Fruit fly (Drosophila melanogaster): ENCODE measurements around the gene CG32277.

CG32277 gene

dm6 chr3L:3222643-3223389 is 17.6 kb upstream of the CG32277 start, which contains the start of the genes RpL28 and eIF1 (continued):
- TF ChIP-seq CG3407 (GFP tag; optimal IDR thresholded peaks at IDR 0.05), result peak; percentile 92
- peak; percentile 51 for TF ChIP-seq nerfin-2 (GFP tag; IDR thresholded peaks at IDR 0.05; ENCODE audit: partially characterized antibody)
- TF ChIP-seq CG31224 (GFP tag; IDR thresholded peaks at IDR 0.05), result peak; percentile 76
- TF ChIP-seq CG17829 (tag; optimal IDR thresholded peaks at IDR 0.05), result peak; percentile 85
- peak; percentile 87 for TF ChIP-seq CG11247 (GFP tag; IDR thresholded peaks at IDR 0.05)
- peak; percentile 49 for TF ChIP-seq CG15479 (GFP tag; optimal IDR thresholded peaks at IDR 0.05)
- TF ChIP-seq otp (GFP tag; IDR thresholded peaks at IDR 0.05), result peak; percentile 94
- TF ChIP-seq CG32767 (GFP tag; IDR thresholded peaks at IDR 0.05), result peak; percentile 57; the same call in 1 of the 2 replicates
- peak; percentile 92 for TF ChIP-seq repo (GFP tag; optimal IDR thresholded peaks at IDR 0.05)
- peak; percentile 77 for TF ChIP-seq CG12299 (tag; optimal IDR thresholded peaks at IDR 0.05)
- TF ChIP-seq HmgD (GFP tag; optimal IDR thresholded peaks at IDR 0.05), result peak; percentile 87
- TF ChIP-seq CG1602 (GFP tag; optimal IDR thresholded peaks at IDR 0.05), result peak; percentile 78
- TF ChIP-seq Usf (GFP tag; optimal IDR thresholded peaks at IDR 0.05), result peak; percentile 90
- TF ChIP-seq lov (optimal IDR thresholded peaks at IDR 0.05), result no peak
- peak; percentile 95 for TF ChIP-seq lov (GFP tag; IDR thresholded peaks at IDR 0.05)
- peak; percentile 92 for TF ChIP-seq HLH54F (GFP tag; optimal IDR thresholded peaks at IDR 0.05)
- TF ChIP-seq Fer3 (tag; optimal IDR thresholded peaks at IDR 0.05), result peak; percentile 90
- peak; percentile 91 for TF ChIP-seq vvl (GFP tag; IDR thresholded peaks at IDR 0.05)
- peak; percentile 74 for TF ChIP-seq Nf-YA (GFP tag; IDR thresholded peaks at IDR 0.05)
- TF ChIP-seq CrebB (tag; optimal IDR thresholded peaks at IDR 0.05), result peak; percentile 90
- no peak for TF ChIP-seq dmrt99B (tag; optimal IDR thresholded peaks at IDR 0.05)
- TF ChIP-seq CG1603 (tag; optimal IDR thresholded peaks at IDR 0.05), result peak; percentile 91
- peak; percentile 81 for TF ChIP-seq Doc3 (GFP tag; IDR thresholded peaks at IDR 0.05; ENCODE audit: partially characterized antibody)
- no peak; the same call in 1 of the 2 replicates for TF ChIP-seq Ravus (GFP tag; IDR thresholded peaks at IDR 0.05)
- peak; percentile 81 for TF ChIP-seq CG12744 (GFP tag; optimal IDR thresholded peaks at IDR 0.05)
- peak; percentile 90 for TF ChIP-seq Atf3 (GFP tag; optimal IDR thresholded peaks at IDR 0.05)
- no peak for TF ChIP-seq fru (optimal IDR thresholded peaks at IDR 0.05)
- TF ChIP-seq CG1529 (GFP tag; optimal IDR thresholded peaks at IDR 0.05), result peak; percentile 89
- peak; percentile 87 for TF ChIP-seq Dll (GFP tag; IDR thresholded peaks at IDR 0.05; ENCODE audit: partially characterized antibody)
- TF ChIP-seq CG12104 (GFP tag; optimal IDR thresholded peaks at IDR 0.05), result peak; percentile 96
- peak; percentile 77 for TF ChIP-seq ttk (GFP tag; IDR thresholded peaks at IDR 0.05)
- no peak for TF ChIP-seq Lim3 (GFP tag; IDR thresholded peaks at IDR 0.05)
- peak; percentile 81 for TF ChIP-seq Atf-2 (GFP tag; optimal IDR thresholded peaks at IDR 0.05)
- peak; percentile 84 for TF ChIP-seq CG13894 (tag; optimal IDR thresholded peaks at IDR 0.05)
- TF ChIP-seq hb (GFP tag; IDR thresholded peaks at IDR 0.05; ENCODE audit: partially characterized antibody), result peak; percentile 74; the same call in 1 of the 3 replicates
- TF ChIP-seq kni (GFP tag; optimal IDR thresholded peaks at IDR 0.05), result peak; percentile 94
- peak; percentile 92 for TF ChIP-seq CG11398 (GFP tag; optimal IDR thresholded peaks at IDR 0.05)
- peak; percentile 86 for TF ChIP-seq Awh (GFP tag; IDR thresholded peaks at IDR 0.05)
- TF ChIP-seq CG12071 (GFP tag; optimal IDR thresholded peaks at IDR 0.05), result peak; percentile 92
- peak; percentile 78 for TF ChIP-seq so (GFP tag; IDR thresholded peaks at IDR 0.05)
- peak; percentile 89 for TF ChIP-seq CG31441 (GFP tag; IDR thresholded peaks at IDR 0.05)
- TF ChIP-seq klu (GFP tag; IDR thresholded peaks at IDR 0.05), result peak; percentile 81
- peak; percentile 22 for TF ChIP-seq Neu2 (GFP tag; optimal IDR thresholded peaks at IDR 0.05; ENCODE audit: borderline replicate concordance)
- peak; percentile 99 for TF ChIP-seq phol (tag; optimal IDR thresholded peaks at IDR 0.05)
- TF ChIP-seq Hr51 (GFP tag; optimal IDR thresholded peaks at IDR 0.05), result peak; percentile 45 to 93
- TF ChIP-seq CG11696 (GFP tag; IDR thresholded peaks at IDR 0.05), result peak; percentile 62
- peak; percentile 56 for TF ChIP-seq CG15269 (tag; optimal IDR thresholded peaks at IDR 0.05)
- peak; percentile 39; the same call in 1 of the 2 replicates for TF ChIP-seq Xrp1 (GFP tag; IDR thresholded peaks at IDR 0.05)
- no peak for TF ChIP-seq dan (GFP tag; IDR thresholded peaks at IDR 0.05)
- peak; percentile 63; the same call in 2 of the 3 replicates for TF ChIP-seq CG11695 (GFP tag; IDR thresholded peaks at IDR 0.05)

All from whole organism, embryonic.